Fruit fly (Drosophila melanogaster) whole organism, embryonic: ENCODE results near the gene Rbcn-3B.

Source experiments
- Awh ChIP-seq: fragments of 200-800 bp; sonication (Bioruptor generic); IDR thresholded peaks from 2 replicates; pipeline ENCODE4, ENCODE4 v1.3.6; 2022; ENCODE audit warnings: missing biosample characterization, missing genetic modification characterization
- B-H1 ChIP-seq: fragments of 200-800 bp; sonication (Bioruptor generic); IDR thresholded peaks from 3 replicates; pipeline ENCODE4 v1.3.6; 2022; ENCODE audit warnings: missing biosample characterization, missing genetic modification characterization
- BEAF-32 ChIP-seq: fragments of 200-800 bp; sonication (Bioruptor generic); optimal IDR thresholded peaks from 3 replicates; lab custom pipeline; 2017; ENCODE audit warnings: missing biosample characterization, missing genetic modification characterization, mild to moderate bottlenecking, moderate library complexity, missing genetic modification reagents
- CG10979 ChIP-seq: fragments of 200-800 bp; sonication (Bioruptor generic); optimal IDR thresholded peaks from 2 replicates; lab custom pipeline; 2018; ENCODE audit warnings: missing biosample characterization, mild to moderate bottlenecking, missing genetic modification characterization, moderate library complexity
- CG11085 ChIP-seq: fragments of 200-800 bp; sonication (Bioruptor generic); IDR thresholded peaks from 2 replicates; pipeline ENCODE4 v1.3.6; 2022; ENCODE audit warnings: missing biosample characterization, missing genetic modification characterization
- CG11247 ChIP-seq: fragments of 200-800 bp; sonication (Bioruptor generic); IDR thresholded peaks from 2 replicates; pipeline ENCODE4 v1.3.6; 2022; ENCODE audit warnings: missing biosample characterization, missing genetic modification characterization
- CG11560 ChIP-seq: fragments of 200-800 bp; sonication (Bioruptor generic); IDR thresholded peaks from 3 replicates; pipeline ENCODE4 v1.3.6; 2022; ENCODE audit warnings: missing biosample characterization, missing genetic modification characterization
- CG12391 ChIP-seq: fragments of 200-800 bp; sonication (Bioruptor generic); optimal IDR thresholded peaks from 3 replicates; lab custom pipeline; 2018; ENCODE audit warnings: missing biosample characterization, mild to moderate bottlenecking, missing genetic modification characterization, moderate library complexity
- CG12659 ChIP-seq: fragments of 200-800 bp; sonication (Bioruptor generic); optimal IDR thresholded peaks from 3 replicates; lab custom pipeline; 2017; ENCODE audit warnings: mild to moderate bottlenecking, missing biosample characterization, missing genetic modification reagents, missing genetic modification characterization
- CG13624 ChIP-seq: fragments of 200-800 bp; sonication (Bioruptor generic); optimal IDR thresholded peaks from 2 replicates; lab custom pipeline; 2016; ENCODE audit warnings: missing biosample characterization, missing genetic modification characterization
- CG14965 ChIP-seq: fragments of 200-800 bp; sonication (Bioruptor generic); optimal IDR thresholded peaks from 2 replicates; lab custom pipeline; 2016; ENCODE audit warnings: missing biosample characterization, missing genetic modification characterization, borderline replicate concordance
- CG15479 ChIP-seq: fragments of 200-800 bp; sonication (Bioruptor generic); optimal IDR thresholded peaks from 3 replicates; lab custom pipeline; 2019; ENCODE audit warnings: missing biosample characterization, mild to moderate bottlenecking, missing genetic modification characterization, moderate library complexity
- CG15514 ChIP-seq: fragments of 200-800 bp; sonication (Bioruptor generic); optimal IDR thresholded peaks from 3 replicates; lab custom pipeline; 2017; ENCODE audit warnings: missing biosample characterization, missing genetic modification characterization, mild to moderate bottlenecking, moderate library complexity, missing genetic modification reagents
- CG17802 ChIP-seq: fragments of 200-800 bp; sonication (Bioruptor generic); optimal IDR thresholded peaks from 2 replicates; lab custom pipeline; 2018; ENCODE audit warnings: missing biosample characterization, mild to moderate bottlenecking, missing genetic modification characterization, moderate library complexity
- CG17829 ChIP-seq: fragments of 200-800 bp; optimal IDR thresholded peaks from 2 replicates; lab custom pipeline; 2019; ENCODE audit warnings: missing biosample characterization, mild to moderate bottlenecking, missing genetic modification characterization, moderate library complexity
- CG18599 ChIP-seq: fragments of 200-800 bp; sonication (Bioruptor generic); optimal IDR thresholded peaks from 3 replicates; lab custom pipeline; 2017; ENCODE audit warnings: missing biosample characterization, missing genetic modification characterization, mild to moderate bottlenecking, moderate library complexity, missing genetic modification reagents
- CG3163 ChIP-seq: fragments of 200-800 bp; sonication (Bioruptor generic); optimal IDR thresholded peaks from 3 replicates; lab custom pipeline; 2016; ENCODE audit warnings: missing biosample characterization, missing genetic modification characterization
- CG34376 ChIP-seq: fragments of 200-800 bp; sonication (Bioruptor generic); optimal IDR thresholded peaks from 2 replicates; lab custom pipeline; 2018; ENCODE audit warnings: missing biosample characterization, mild to moderate bottlenecking, missing genetic modification characterization
- CG3726 ChIP-seq: fragments of 200-800 bp; sonication (Bioruptor generic); IDR thresholded peaks from 3 replicates; pipeline ENCODE4, ENCODE4 v1.3.6; 2022; ENCODE audit warnings: missing biosample characterization, missing genetic modification characterization
- CG3995 ChIP-seq: fragments of 200-800 bp; sonication (Bioruptor generic); optimal IDR thresholded peaks from 3 replicates; lab custom pipeline; 2016; ENCODE audit warnings: missing biosample characterization, missing genetic modification characterization
- CG4404 ChIP-seq: fragments of 200-800 bp; sonication (Bioruptor generic); IDR thresholded peaks from 2 replicates; pipeline ENCODE4 v1.3.6; 2022; ENCODE audit warnings: missing biosample characterization, missing genetic modification characterization
- CG6683 ChIP-seq: fragments of 200-800 bp; sonication (Bioruptor generic); optimal IDR thresholded peaks from 2 replicates; lab custom pipeline; 2017; ENCODE audit warnings: missing biosample characterization, mild to moderate bottlenecking, missing genetic modification characterization, missing genetic modification reagents
- CG6765 ChIP-seq: fragments of 200-800 bp; sonication (Bioruptor generic); optimal IDR thresholded peaks from 3 replicates; lab custom pipeline; 2017; ENCODE audit warnings: missing biosample characterization, mild to moderate bottlenecking, missing genetic modification characterization
- CG8281 ChIP-seq: fragments of 200-800 bp; sonication (Bioruptor generic); optimal IDR thresholded peaks from 2 replicates; lab custom pipeline; 2018; ENCODE audit warnings: missing biosample characterization, mild to moderate bottlenecking, missing genetic modification characterization, moderate library complexity
- CG9609 ChIP-seq: fragments of 200-800 bp; sonication (Bioruptor generic); optimal IDR thresholded peaks from 3 replicates; lab custom pipeline; 2016; ENCODE audit warnings: missing biosample characterization, missing genetic modification characterization
- Dad ChIP-seq: fragments of 200-800 bp; sonication (Bioruptor generic); optimal IDR thresholded peaks from 3 replicates; lab custom pipeline; 2016; ENCODE audit warnings: missing biosample characterization, missing genetic modification characterization
- Dip2 ChIP-seq: fragments of 200-800 bp; sonication (Bioruptor generic); IDR thresholded peaks from 2 replicates; pipeline ENCODE4 v1.3.6; 2022; ENCODE audit warnings: missing biosample characterization, missing genetic modification characterization
- HLH4C ChIP-seq: fragments of 200-800 bp; sonication (Bioruptor generic); IDR thresholded peaks from 3 replicates; pipeline ENCODE4 v1.3.6; 2022; ENCODE audit warnings: missing biosample characterization, missing genetic modification characterization; ENCODE audit not compliant: partially characterized antibody
- Hmr ChIP-seq: fragments of 200-800 bp; sonication (Bioruptor generic); optimal IDR thresholded peaks from 3 replicates; lab custom pipeline; 2017; ENCODE audit warnings: mild to moderate bottlenecking, missing biosample characterization, missing genetic modification reagents, missing genetic modification characterization
- Jarid2 ChIP-seq: fragments of 200-800 bp; sonication (Bioruptor generic); optimal IDR thresholded peaks from 3 replicates; lab custom pipeline; 2017; ENCODE audit warnings: mild to moderate bottlenecking, missing biosample characterization, missing genetic modification reagents, missing genetic modification characterization
- Lhr ChIP-seq: fragments of 200-800 bp; sonication (Bioruptor generic); optimal IDR thresholded peaks from 3 replicates; lab custom pipeline; 2017; ENCODE audit warnings: mild to moderate bottlenecking, missing biosample characterization, missing genetic modification reagents, missing genetic modification characterization
- MBD-R2 ChIP-seq: fragments of 200-800 bp; sonication (Bioruptor generic); IDR thresholded peaks from 2 replicates; pipeline ENCODE4 v1.3.6; 2022; ENCODE audit warnings: missing biosample characterization, missing genetic modification characterization
- MTF-1 ChIP-seq: fragments of 200-800 bp; sonication (Bioruptor generic); optimal IDR thresholded peaks from 2 replicates; lab custom pipeline; 2018; ENCODE audit warnings: missing biosample characterization, mild to moderate bottlenecking, missing genetic modification characterization, borderline replicate concordance
- Mad ChIP-seq: fragments of 200-800 bp; sonication (Bioruptor generic); optimal IDR thresholded peaks from 2 replicates; lab custom pipeline; 2016; ENCODE audit warnings: missing biosample characterization, missing genetic modification characterization
- Mrtf ChIP-seq: fragments of 200-800 bp; sonication (Bioruptor generic); IDR thresholded peaks from 3 replicates; pipeline ENCODE4 v1.3.6; 2022; ENCODE audit warnings: missing biosample characterization, missing genetic modification characterization
- Oli ChIP-seq: fragments of 200-800 bp; sonication (Bioruptor generic); optimal IDR thresholded peaks from 2 replicates; lab custom pipeline; 2018; ENCODE audit warnings: missing biosample characterization, mild to moderate bottlenecking, missing genetic modification characterization, moderate library complexity
- Pdp1 ChIP-seq, 2 experiments: fragments of 200-800 bp; sonication (Bioruptor generic); optimal IDR thresholded peaks; 3 replicates each; lab custom pipeline; 2016; ENCODE audit warnings: missing biosample characterization in 2 of 2, missing genetic modification characterization in 2 of 2, mild to moderate bottlenecking in 1 of 2, moderate library complexity in 1 of 2
- az2 ChIP-seq: fragments of 200-800 bp; sonication (Bioruptor generic); optimal IDR thresholded peaks from 3 replicates; lab custom pipeline; 2016; ENCODE audit warnings: missing biosample characterization, missing genetic modification characterization
- da ChIP-seq: fragments of 200-800 bp; sonication (Bioruptor generic); optimal IDR thresholded peaks from 2 replicates; lab custom pipeline; 2016; ENCODE audit warnings: missing biosample characterization, missing genetic modification characterization
- dan ChIP-seq: fragments of 200-800 bp; sonication (Bioruptor generic); IDR thresholded peaks from 2 replicates; pipeline ENCODE4 v1.3.6; 2022; ENCODE audit warnings: missing biosample characterization, missing genetic modification characterization
- exex ChIP-seq: fragments of 200-800 bp; sonication (Bioruptor generic); optimal IDR thresholded peaks from 4 replicates; lab custom pipeline; 2018; ENCODE audit warnings: missing biosample characterization, mild to moderate bottlenecking, missing genetic modification characterization, moderate library complexity
- pnt ChIP-seq: fragments of 200-800 bp; sonication (Bioruptor generic); optimal IDR thresholded peaks from 3 replicates; lab custom pipeline; 2016; ENCODE audit warnings: missing biosample characterization, missing genetic modification characterization
- rib ChIP-seq: fragments of 200-800 bp; sonication (Bioruptor generic); IDR thresholded peaks from 2 replicates; pipeline ENCODE4 v1.3.6; 2022; ENCODE audit warnings: missing biosample characterization, missing genetic modification characterization
- row ChIP-seq: fragments of 200-800 bp; sonication (Bioruptor generic); IDR thresholded peaks from 3 replicates; pipeline ENCODE4 v1.3.6; 2022; ENCODE audit warnings: missing biosample characterization, missing genetic modification characterization
- sens ChIP-seq: fragments of 200-800 bp; sonication (Bioruptor generic); peaks from one replicate; lab custom pipeline; 2016; ENCODE audit warnings: missing biosample characterization, missing genetic modification characterization
- slou ChIP-seq: fragments of 200-800 bp; sonication (Bioruptor generic); optimal IDR thresholded peaks from 3 replicates; lab custom pipeline; 2016; ENCODE audit warnings: missing biosample characterization, missing genetic modification characterization
- twi ChIP-seq: fragments of 200-800 bp; optimal IDR thresholded peaks from 2 replicates; lab custom pipeline; 2019; ENCODE audit warnings: missing biosample characterization, mild to moderate bottlenecking, missing genetic modification characterization, moderate library complexity
- usp ChIP-seq: fragments of >200 bp; optimal IDR thresholded peaks from 2 replicates; lab custom pipeline; 2017; ENCODE audit warnings: missing biosample characterization, missing genetic modification characterization
- vnd ChIP-seq: fragments of 200-800 bp; sonication (Bioruptor generic); IDR thresholded peaks from 3 replicates; pipeline ENCODE4 v1.3.6; 2022; ENCODE audit warnings: missing biosample characterization, missing genetic modification characterization; ENCODE audit not compliant: partially characterized antibody
- yki ChIP-seq: fragments of >200 bp; optimal IDR thresholded peaks from 3 replicates; lab custom pipeline; 2018

Gene Rbcn-3B

dm6 chrX:1922765-1923501 lies 14.2 kb downstream of the Rbcn-3B start, which contains the start of the genes eIF2Bepsilon and Ocrl (continued):
- TF ChIP-seq CG12659 (GFP tag; lab: Kevin White, UChicago) (peak; percentile 77), dan (no peak), Dad (GFP tag; lab: Kevin White, UChicago) (no peak), CG6765 (no peak), MBD-R2 (GFP tag; lab: Robert Waterston, UW) (peak; percentile 94), CG15479 (no peak), CG17802 (no peak), CG13624 (GFP tag; lab: Kevin White, UChicago) (no peak), Jarid2 (GFP tag; lab: Kevin White, UChicago) (no peak), exex (tag; lab: Kevin White, UChicago) (no peak), CG15514 (GFP tag; lab: Kevin White, UChicago) (peak; percentile 83), CG3726 (GFP tag; lab: Robert Waterston, UW) (no peak), MTF-1 (GFP tag; lab: Kevin White, UChicago) (no peak), pnt (GFP tag; lab: Kevin White, UChicago) (no peak), Dip2 (GFP tag; lab: Robert Waterston, UW) (no peak), CG10979 (tag; lab: Kevin White, UChicago) (peak; percentile 1), CG11085 (GFP tag; lab: Robert Waterston, UW) (no peak), CG12391 (peak; percentile 33), CG9609 (GFP tag; lab: Kevin White, UChicago) (peak; percentile 11), twi (tag; lab: Kevin White, UChicago) (no peak), HLH4C (GFP tag; lab: Robert Waterston, UW) (0 out of 3 replicates have a peak, but pooled peaks have one; percentile 28), row (GFP tag; lab: Robert Waterston, UW) (peak; percentile 23; the same call in 1 of the 3 replicates), Awh (no peak), CG3163 (GFP tag; lab: Kevin White, UChicago) (no peak), CG11560 (tag; lab: Robert Waterston, UW) (no peak), rib (GFP tag; lab: Robert Waterston, UW) (no peak), Mrtf (no peak), yki (lab: Kevin White, UChicago) (no peak), Mad (peak; percentile 4), sens (peak; percentile 20), BEAF-32 (GFP tag; lab: Kevin White, UChicago) (peak; percentile 59), B-H1 (GFP tag; lab: Robert Waterston, UW) (no peak), CG11247 (GFP tag; lab: Robert Waterston, UW) (no peak), da (GFP tag; lab: Kevin White, UChicago) (no peak), CG18599 (GFP tag; lab: Kevin White, UChicago) (no peak), CG8281 (tag; lab: Kevin White, UChicago) (no peak), Hmr (GFP tag; lab: Kevin White, UChicago) (no peak), az2 (GFP tag; lab: Kevin White, UChicago) (no peak), CG6683 (GFP tag; lab: Kevin White, UChicago) (peak; percentile 3), Oli (tag; lab: Kevin White, UChicago) (no peak), CG14965 (no peak), Pdp1 (GFP tag; optimal IDR thresholded peaks at IDR 0.05; lab: Kevin White, UChicago) (peak in 1 of 2 experiments; percentile 55), slou (no peak), usp (GFP tag; lab: Kevin White, UChicago) (no peak), CG3995 (no peak), vnd (GFP tag; lab: Robert Waterston, UW) (no peak), Lhr (GFP tag; lab: Kevin White, UChicago) (peak; percentile 83), CG17829 (tag; lab: Kevin White, UChicago) (peak; percentile 25), CG4404 (GFP tag; lab: Robert Waterston, UW) (no peak), CG34376 (GFP tag; lab: Kevin White, UChicago) (peak; percentile 14)
